Worm (Caenorhabditis elegans) whole organism, L3 larva: ENCODE data around the gene E02H4.6.

Experiments
- aly-2 ChIP-seq: fragments of 150-350 bp; optimal IDR thresholded peaks from 2 replicates; lab custom pipeline; 2014; ENCODE audit warnings: missing biosample characterization, missing genetic modification characterization
- ceh-16 ChIP-seq: sonication (generic microtip); optimal IDR thresholded peaks from 2 replicates; lab custom pipeline; 2017; ENCODE audit warnings: missing biosample characterization, missing genetic modification characterization
- ceh-28 ChIP-seq: fragments of 150-350 bp; optimal IDR thresholded peaks from 2 replicates; lab custom pipeline; 2014; ENCODE audit warnings: missing biosample characterization, missing genetic modification reagents, missing genetic modification characterization
- ceh-9 ChIP-seq: sonication (generic microtip); optimal IDR thresholded peaks from 2 replicates; lab custom pipeline; 2018; ENCODE audit warnings: missing biosample characterization, missing genetic modification characterization
- daf-12 ChIP-seq: fragments of 150-350 bp; optimal IDR thresholded peaks from 2 replicates; lab custom pipeline; 2014; ENCODE audit warnings: missing biosample characterization, missing genetic modification reagents, missing genetic modification characterization
- egl-27 ChIP-seq: sonication (generic microtip); optimal IDR thresholded peaks from 4 replicates; lab custom pipeline; 2017; ENCODE audit warnings: missing biosample characterization, missing genetic modification reagents, missing genetic modification characterization
- egl-5 ChIP-seq: fragments of 150-350 bp; optimal IDR thresholded peaks from 2 replicates; lab custom pipeline; 2017; ENCODE audit warnings: missing biosample characterization, missing genetic modification reagents, missing genetic modification characterization, inconsistent platforms
- elt-2 ChIP-seq: sonication (generic microtip); optimal IDR thresholded peaks from 2 replicates; lab custom pipeline; 2016; ENCODE audit warnings: missing genetic modification reagents, mild to moderate bottlenecking, missing genetic modification characterization, missing compliant biosample characterization
- elt-3 ChIP-seq, 3 experiments: fragments of 150-350 bp in 1 of 3; sonication (generic microtip) in 2 of 3; optimal IDR thresholded peaks; 2 replicates in 2 of 3; 4 replicates in 1 of 3; lab custom pipeline; 2014 to 2017; ENCODE audit warnings: missing biosample characterization in 3 of 3, missing genetic modification characterization in 3 of 3
- fkh-10 ChIP-seq: sonication (generic microtip); optimal IDR thresholded peaks from 2 replicates; lab custom pipeline; 2017; ENCODE audit warnings: missing biosample characterization, missing genetic modification reagents, missing genetic modification characterization
- fkh-2 ChIP-seq: fragments of 150-350 bp; optimal IDR thresholded peaks from 2 replicates; lab custom pipeline; 2014; ENCODE audit warnings: missing biosample characterization, missing genetic modification reagents, missing genetic modification characterization
- fos-1 ChIP-seq: fragments of 150-350 bp; optimal IDR thresholded peaks from 2 replicates; lab custom pipeline; 2014; ENCODE audit warnings: missing biosample characterization, missing genetic modification characterization
- hmg-11 ChIP-seq: sonication (generic microtip); optimal IDR thresholded peaks from 2 replicates; lab custom pipeline; 2016; ENCODE audit warnings: missing genetic modification characterization, missing compliant biosample characterization
- jun-1 ChIP-seq: fragments of 150-350 bp; optimal IDR thresholded peaks from 2 replicates; lab custom pipeline; 2014; ENCODE audit warnings: missing biosample characterization, missing genetic modification reagents, missing genetic modification characterization
- lin-15B ChIP-seq: fragments of 150-350 bp; optimal IDR thresholded peaks from 2 replicates; lab custom pipeline; 2014; ENCODE audit warnings: missing biosample characterization, missing genetic modification characterization
- lin-39 ChIP-seq: fragments of 150-350 bp; optimal IDR thresholded peaks from 2 replicates; lab custom pipeline; 2018; ENCODE audit warnings: missing biosample characterization, missing genetic modification reagents, missing genetic modification characterization
- mdl-1 ChIP-seq: fragments of 150-350 bp; optimal IDR thresholded peaks from 2 replicates; lab custom pipeline; 2014; ENCODE audit warnings: missing biosample characterization, missing genetic modification characterization
- mml-1 ChIP-seq: fragments of 150-350 bp; sonication (generic microtip); optimal IDR thresholded peaks from 3 replicates; lab custom pipeline; 2014; ENCODE audit warnings: missing biosample characterization, missing genetic modification characterization
- nfya-1 ChIP-seq: sonication (generic microtip); optimal IDR thresholded peaks from 2 replicates; lab custom pipeline; 2017; ENCODE audit warnings: missing genetic modification characterization, mild to moderate bottlenecking, missing compliant biosample characterization, antibody characterized with exemption, moderate library complexity; ENCODE audit not compliant: insufficient read depth
- nhr-11 ChIP-seq: fragments of 150-350 bp; optimal IDR thresholded peaks from 2 replicates; lab custom pipeline; 2014; ENCODE audit warnings: missing biosample characterization, missing genetic modification characterization
- nhr-12 ChIP-seq: fragments of 150-350 bp; optimal IDR thresholded peaks from 2 replicates; lab custom pipeline; 2014; ENCODE audit warnings: missing biosample characterization, missing genetic modification characterization
- nhr-23 ChIP-seq: fragments of 150-350 bp; optimal IDR thresholded peaks from 2 replicates; lab custom pipeline; 2014; ENCODE audit warnings: missing biosample characterization, missing genetic modification reagents, missing genetic modification characterization
- nhr-237 ChIP-seq: fragments of 150-350 bp; optimal IDR thresholded peaks from 2 replicates; lab custom pipeline; 2014; ENCODE audit warnings: missing biosample characterization, missing genetic modification characterization
- nhr-25 ChIP-seq: sonication (generic microtip); optimal IDR thresholded peaks from 2 replicates; lab custom pipeline; 2017; ENCODE audit warnings: missing biosample characterization, missing genetic modification characterization
- nhr-28 ChIP-seq: fragments of 150-350 bp; optimal IDR thresholded peaks from 2 replicates; lab custom pipeline; 2014; ENCODE audit warnings: missing biosample characterization, missing genetic modification characterization
- nhr-43 ChIP-seq: sonication (generic microtip); optimal IDR thresholded peaks from 2 replicates; lab custom pipeline; 2016; ENCODE audit warnings: mild to moderate bottlenecking, missing genetic modification characterization, missing compliant biosample characterization; ENCODE audit not compliant: poor library complexity, severe bottlenecking
- nhr-67 ChIP-seq: fragments of 150-350 bp; optimal IDR thresholded peaks from 2 replicates; lab custom pipeline; 2014; ENCODE audit warnings: missing biosample characterization, missing genetic modification characterization
- nhr-76 ChIP-seq: fragments of 150-350 bp; sonication (generic microtip); optimal IDR thresholded peaks from 5 replicates; lab custom pipeline; 2014; ENCODE audit warnings: missing biosample characterization, missing genetic modification characterization
- pha-4 ChIP-seq: fragments of 150-350 bp; optimal IDR thresholded peaks from 2 replicates; lab custom pipeline; 2014; ENCODE audit warnings: missing biosample characterization, missing genetic modification reagents, missing genetic modification characterization
- pqm-1 ChIP-seq: fragments of 150-350 bp; optimal IDR thresholded peaks from 2 replicates; lab custom pipeline; 2017; ENCODE audit warnings: missing biosample characterization, missing genetic modification characterization, inconsistent platforms
- skn-1 ChIP-seq: fragments of 150-350 bp; optimal IDR thresholded peaks from 2 replicates; lab custom pipeline; 2014; ENCODE audit warnings: missing biosample characterization, missing genetic modification characterization
- snpc-4 ChIP-seq: fragments of 150-350 bp; optimal IDR thresholded peaks from 2 replicates; lab custom pipeline; 2014; ENCODE audit warnings: missing biosample characterization, missing genetic modification characterization
- tbx-2 ChIP-seq: sonication (generic microtip); optimal IDR thresholded peaks from 2 replicates; lab custom pipeline; 2016; ENCODE audit warnings: mild to moderate bottlenecking, missing genetic modification characterization, missing compliant biosample characterization
- unc-62 ChIP-seq: fragments of 150-350 bp; sonication (generic microtip); optimal IDR thresholded peaks from 4 replicates; lab custom pipeline; 2014; ENCODE audit warnings: missing biosample characterization, missing genetic modification reagents, missing genetic modification characterization
- ztf-11 ChIP-seq: fragments of 150-350 bp; optimal IDR thresholded peaks from 2 replicates; lab custom pipeline; 2014; ENCODE audit warnings: missing biosample characterization, missing genetic modification characterization
- ztf-4 ChIP-seq: fragments of 150-350 bp; optimal IDR thresholded peaks from 2 replicates; lab custom pipeline; 2014; ENCODE audit warnings: missing biosample characterization, missing genetic modification characterization

Gene E02H4.6

DNA sequence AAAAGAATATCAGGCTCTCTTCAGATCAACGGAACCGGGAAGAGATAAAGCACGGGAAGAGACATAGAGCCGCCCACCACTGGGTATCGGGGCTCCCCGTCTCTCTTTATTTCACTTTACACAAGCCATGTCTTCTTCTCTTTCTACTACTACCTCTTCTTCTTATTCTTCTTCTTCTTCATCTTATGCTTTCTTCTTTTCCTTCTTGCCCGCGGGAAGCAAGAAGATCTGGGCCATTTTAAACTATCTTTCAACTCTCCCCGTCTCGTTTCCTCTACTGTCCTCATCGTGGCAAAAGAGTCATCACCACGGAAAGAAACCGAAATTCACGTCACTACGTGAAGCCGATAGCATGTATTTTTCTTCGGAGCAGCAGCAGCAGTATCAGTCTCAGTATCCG is 40.7 kb upstream of the E02H4.6 start:
- TF ChIP-seq tbx-2 (tag; lab: Kevin White, UChicago) = no peak
- TF ChIP-seq skn-1 (tag; lab: Kevin White, UChicago) = no peak
- TF ChIP-seq nhr-23 (tag; lab: Kevin White, UChicago) = no peak
- no peak for TF ChIP-seq ceh-28 (tag; lab: Kevin White, UChicago)
- TF ChIP-seq elt-3 (tag; optimal IDR thresholded peaks at IDR 0.05; lab: Kevin White, UChicago) = no peak
- no peak for TF ChIP-seq unc-62 (GFP tag; lab: Kevin White, UChicago)
- no peak for TF ChIP-seq hmg-11 (tag; lab: Kevin White, UChicago)
- TF ChIP-seq daf-12 (tag; lab: Kevin White, UChicago) = no peak
- TF ChIP-seq aly-2 (tag; lab: Kevin White, UChicago) = no peak
- no peak for TF ChIP-seq mml-1 (tag; lab: Kevin White, UChicago)
- TF ChIP-seq jun-1 (tag; lab: Kevin White, UChicago) = no peak
- TF ChIP-seq fos-1 (tag; lab: Kevin White, UChicago) = no peak
- no peak for TF ChIP-seq mdl-1 (tag; lab: Kevin White, UChicago)
- TF ChIP-seq elt-2 (tag; lab: Kevin White, UChicago) = no peak
- TF ChIP-seq fkh-2 = no peak
- no peak for TF ChIP-seq nhr-237
- TF ChIP-seq ztf-4 (tag; lab: Kevin White, UChicago) = no peak
- TF ChIP-seq lin-15B (tag; lab: Kevin White, UChicago) = no peak
- no peak for TF ChIP-seq fkh-10

DNA sequence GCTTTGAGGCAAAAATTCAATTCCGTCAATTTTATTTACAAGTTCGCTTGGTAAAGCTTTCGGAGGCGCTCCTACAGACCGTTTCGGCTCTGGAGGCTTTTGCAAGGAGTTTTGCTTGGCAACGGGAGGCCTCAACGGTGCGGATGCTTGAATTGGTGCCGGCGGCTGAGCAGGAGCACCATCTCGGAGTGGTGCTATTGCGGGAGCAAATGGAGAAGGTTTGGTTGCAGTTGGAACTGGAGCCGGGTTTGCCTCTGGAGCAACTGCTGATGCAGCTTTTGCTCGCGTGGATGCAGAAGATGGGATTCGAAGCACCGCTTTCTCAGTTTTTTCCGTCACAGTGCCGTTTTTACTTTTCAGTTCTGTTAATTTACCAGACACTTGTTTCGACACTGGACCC is 38.1 kb upstream of the E02H4.6 start:
- TF ChIP-seq ceh-9 (tag; lab: Kevin White, UChicago) (no peak), nhr-25 (no peak), ztf-11 (tag; lab: Kevin White, UChicago) (no peak), pqm-1 (tag; lab: Kevin White, UChicago) (no peak), snpc-4 (tag; lab: Kevin White, UChicago) (no peak), unc-62 (GFP tag; lab: Kevin White, UChicago) (no peak), nhr-237 (no peak), aly-2 (tag; lab: Kevin White, UChicago) (no peak), nhr-76 (tag; lab: Kevin White, UChicago) (no peak), pha-4 (tag; lab: Kevin White, UChicago) (no peak), nhr-67 (tag; lab: Kevin White, UChicago) (no peak), nhr-11 (tag; lab: Kevin White, UChicago) (no peak), daf-12 (tag; lab: Kevin White, UChicago) (no peak), skn-1 (tag; lab: Kevin White, UChicago) (no peak), ceh-16 (tag; lab: Kevin White, UChicago) (no peak), nhr-43 (tag; lab: Kevin White, UChicago) (no peak), egl-5 (no peak), fos-1 (tag; lab: Kevin White, UChicago) (no peak), ceh-28 (tag; lab: Kevin White, UChicago) (no peak), nfya-1 (no peak)
- TF ChIP-seq, all 47 proteins: peak for 0

DNA sequence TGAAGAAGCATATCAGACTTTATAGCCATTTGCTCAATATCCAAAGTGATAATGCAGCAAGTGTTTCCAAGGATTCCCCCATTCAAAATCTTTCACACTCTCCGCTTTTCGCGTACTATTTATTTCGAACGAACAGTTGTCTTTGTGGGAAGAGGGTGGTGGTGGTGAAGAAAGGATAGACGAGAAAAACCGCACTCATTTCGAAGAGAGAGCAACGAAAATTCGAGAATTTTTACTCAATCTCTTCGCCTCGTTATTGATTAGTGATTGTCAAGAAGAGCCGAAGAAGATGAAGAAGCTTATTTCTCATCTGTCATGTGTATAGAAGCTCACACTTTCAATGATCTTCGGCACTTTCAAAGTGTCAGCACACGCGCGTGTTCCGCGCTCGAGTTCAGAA is 35.9 kb upstream of the E02H4.6 start:
- TF ChIP-seq nfya-1 (peak; percentile 14), nhr-11 (tag; lab: Kevin White, UChicago) (peak; percentile 89), lin-39 (tag; lab: Kevin White, UChicago) (peak; percentile 9), ceh-16 (tag; lab: Kevin White, UChicago) (no peak), mdl-1 (tag; lab: Kevin White, UChicago) (no peak)

DNA sequence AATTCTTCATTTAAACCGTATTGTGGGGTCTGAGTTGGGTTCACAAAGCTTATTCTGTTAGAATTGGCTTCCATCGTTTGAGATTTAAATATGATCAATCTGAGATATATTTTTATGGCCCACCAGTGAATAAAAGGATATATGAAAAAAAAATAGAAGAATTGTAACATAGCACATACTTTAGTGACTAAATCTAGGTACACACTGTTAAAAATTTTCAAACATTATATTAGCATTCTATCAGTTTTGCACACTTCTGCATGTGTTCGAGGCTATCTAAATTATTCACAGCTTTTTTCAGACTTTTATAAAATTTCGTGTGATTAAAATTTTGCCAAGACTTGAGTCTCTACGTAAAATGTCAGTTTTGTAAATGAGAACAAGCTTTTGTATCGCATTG is 29.6 kb upstream of the E02H4.6 start, which contains the start of gene E02H4.2:
Gene E02H4.2 (minus strand): TSS at position 101 of the 400 bp plus-strand sequence.
- TF ChIP-seq ztf-11 (tag; lab: Kevin White, UChicago) = no peak
- TF ChIP-seq pha-4 (tag; lab: Kevin White, UChicago) = no peak
- TF ChIP-seq elt-3 (tag; optimal IDR thresholded peaks at IDR 0.05; lab: Kevin White, UChicago) = no peak
- TF ChIP-seq ztf-4 (tag; lab: Kevin White, UChicago) = no peak

DNA sequence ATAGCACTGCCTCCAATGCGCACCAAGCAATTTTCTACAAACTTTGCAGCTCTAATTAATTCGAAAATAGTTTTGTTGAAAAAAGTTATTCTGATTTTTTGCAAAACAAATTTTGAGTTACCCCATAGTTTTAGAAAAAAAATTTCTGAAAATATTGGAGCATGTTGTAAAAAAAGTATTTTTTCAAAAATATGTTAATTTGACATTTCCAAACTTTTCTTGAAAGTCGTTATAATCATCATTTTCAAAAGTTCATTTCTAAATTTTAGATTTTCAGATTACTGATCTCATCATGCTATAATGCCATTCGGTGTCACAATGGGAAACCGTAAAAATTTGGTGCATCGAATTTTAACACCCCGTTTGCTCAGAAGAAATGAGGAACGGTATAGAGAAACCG is 15.8 kb upstream of the E02H4.6 start, which contains the start of gene del-1:
Gene del-1 (plus strand): TSS at position 301 of the 400 bp plus-strand sequence.
- TF ChIP-seq mml-1 (tag; lab: Kevin White, UChicago) = no peak
- TF ChIP-seq egl-27 (tag; lab: Kevin White, UChicago) = no peak
- TF ChIP-seq nhr-12 (tag; lab: Kevin White, UChicago) = no peak
- no peak for TF ChIP-seq mdl-1 (tag; lab: Kevin White, UChicago)
- TF ChIP-seq nhr-28 = no peak
- no peak for TF ChIP-seq lin-39 (tag; lab: Kevin White, UChicago)
- no peak for TF ChIP-seq pqm-1 (tag; lab: Kevin White, UChicago)
